Worm (Caenorhabditis elegans): ENCODE results near the gene T05C12.4.
A peak's percentile ranks its signal among the peaks of the same experiment; 100 is the strongest.

Gene T05C12.4

ce11 chrII:8160916-8161315 lies 19.3 kb downstream of the T05C12.4 start:
- TF ChIP-seq nhr-28 (tag; optimal IDR thresholded peaks at IDR 0.05) = no peak
- TF ChIP-seq aha-1 (tag) = peak; percentile 9
- no peak for TF ChIP-seq lir-3 (tag; optimal IDR thresholded peaks at IDR 0.05)
- TF ChIP-seq unc-62 (GFP tag; optimal IDR thresholded peaks at IDR 0.05 in 1 of 2) = peak in 1 of 2 experiments; percentile 90
- no peak for TF ChIP-seq unc-62 (tag; optimal IDR thresholded peaks at IDR 0.05)
- no peak for TF ChIP-seq ceh-44 (GFP tag; IDR thresholded peaks at IDR 0.05)
- no peak for TF ChIP-seq ceh-28 (tag; optimal IDR thresholded peaks at IDR 0.05)
- no peak for TF ChIP-seq F10B5.3 (tag; optimal IDR thresholded peaks at IDR 0.05)
- no peak for TF ChIP-seq mep-1 (tag; optimal IDR thresholded peaks at IDR 0.05)

- TF ChIP-seq duxl-1 (tag; optimal IDR thresholded peaks at IDR 0.05; ENCODE audit: poor library complexity) = peak; percentile 60
- no peak for TF ChIP-seq D1046.2 (GFP tag; IDR thresholded peaks at IDR 0.05)
- TF ChIP-seq ceh-20 (GFP tag; IDR thresholded peaks at IDR 0.05) = no peak
- TF ChIP-seq ceh-82 (tag; optimal IDR thresholded peaks at IDR 0.05) = no peak
- peak; percentile 46 for TF ChIP-seq nhr-6 (tag; optimal IDR thresholded peaks at IDR 0.05)
- TF ChIP-seq dpl-1 (GFP tag; optimal IDR thresholded peaks at IDR 0.05) = peak; percentile 89
- TF ChIP-seq nhr-28 (tag; optimal IDR thresholded peaks at IDR 0.05) = peak; percentile 20
- no peak for TF ChIP-seq ZK337.2 (GFP tag; IDR thresholded peaks at IDR 0.05)
- TF ChIP-seq nhr-76 (tag; optimal IDR thresholded peaks at IDR 0.05) = no peak
- TF ChIP-seq T20F7.1 (GFP tag; optimal IDR thresholded peaks at IDR 0.05) = peak; percentile 72
- TF ChIP-seq hif-1 (tag; optimal IDR thresholded peaks at IDR 0.05) = no peak
- no peak for TF ChIP-seq lir-3 (tag; optimal IDR thresholded peaks at IDR 0.05)
- peak; percentile 37 for TF ChIP-seq hlh-11 (tag; optimal IDR thresholded peaks at IDR 0.05)
- no peak for TF ChIP-seq hmg-1.1 (GFP tag; IDR thresholded peaks at IDR 0.05)
- peak; percentile 1 for TF ChIP-seq unc-130 (GFP tag; optimal IDR thresholded peaks at IDR 0.05)
- peak; percentile 66 for TF ChIP-seq mes-2 (tag; optimal IDR thresholded peaks at IDR 0.05; ENCODE audit: poor library complexity, severe bottlenecking)
- no peak for TF ChIP-seq lin-13 (GFP tag; optimal IDR thresholded peaks at IDR 0.05)
- TF ChIP-seq lsy-2 (tag; optimal IDR thresholded peaks at IDR 0.05) = peak in 1 of 2 experiments; percentile 91
- TF ChIP-seq dve-1 (tag; optimal IDR thresholded peaks at IDR 0.05; ENCODE audit: insufficient read depth) = peak; percentile 71
Measured at ce11 chrII:8157991-8158390, 22.2 kb downstream of the T05C12.4 start, which contains the start of gene pch-2. pch-2 (plus strand) TSS chrII:8158349.

- no peak for TF ChIP-seq D1046.2 (GFP tag; IDR thresholded peaks at IDR 0.05)
- TF ChIP-seq unc-39 (tag; optimal IDR thresholded peaks at IDR 0.05) = no peak
- TF ChIP-seq T20F7.1 (GFP tag; optimal IDR thresholded peaks at IDR 0.05) = no peak
- no peak for TF ChIP-seq jun-1 (tag; optimal IDR thresholded peaks at IDR 0.05)
Measured at ce11 chrII:8156845-8157373, 23.3 kb downstream of the T05C12.4 start, which contains the start of the genes tub-1 and tmem-138. tub-1 (minus strand) TSS chrII:8156945. tmem-138 (plus strand) TSS chrII:8157323.

DNA sequence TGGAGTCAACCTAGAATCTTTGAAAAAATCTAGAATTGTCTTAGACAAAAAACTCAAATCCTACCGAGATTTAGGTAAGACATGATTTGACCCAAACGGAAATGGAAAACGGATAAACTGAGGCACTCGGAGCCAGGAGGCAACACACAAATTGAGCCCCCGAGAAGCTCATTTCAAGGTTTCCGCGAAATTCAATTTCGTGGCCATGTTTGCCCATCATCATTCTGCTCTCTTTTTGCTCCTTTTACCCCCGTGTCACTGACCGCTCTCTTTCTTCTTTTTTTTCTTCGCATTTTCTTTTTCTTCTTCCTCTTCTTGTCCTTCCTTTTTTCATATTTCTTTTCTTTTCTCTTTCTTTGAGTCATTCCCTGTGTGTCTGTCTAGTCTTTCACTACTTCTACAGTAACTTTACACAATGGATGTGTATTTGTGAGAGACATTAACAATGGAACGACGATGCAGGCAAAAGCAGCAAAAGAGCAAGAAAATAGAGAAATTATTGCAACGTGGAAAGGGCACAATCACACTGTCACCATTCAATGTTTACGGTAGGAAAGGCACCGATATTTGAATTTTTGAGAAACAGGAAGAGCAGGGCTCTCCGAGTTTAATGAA lies 27.4 kb downstream of the T05C12.4 start:
- no peak for TF ChIP-seq pqm-1 (tag; optimal IDR thresholded peaks at IDR 0.05)
- peak in 1 of 2 experiments; percentile 56 for TF ChIP-seq lsy-2 (tag; optimal IDR thresholded peaks at IDR 0.05)
- peak; percentile 82 for TF ChIP-seq nhr-6 (tag; optimal IDR thresholded peaks at IDR 0.05)
- 0 out of 2 replicates have a peak, but pooled peaks have one; percentile 43 for TF ChIP-seq ctbp-1 (GFP tag; IDR thresholded peaks at IDR 0.05)
- TF ChIP-seq hlh-11 (tag; optimal IDR thresholded peaks at IDR 0.05) = peak; percentile 16
- peak; percentile 0 for TF ChIP-seq mes-2 (tag; optimal IDR thresholded peaks at IDR 0.05; ENCODE audit: poor library complexity, severe bottlenecking)
- TF ChIP-seq fkh-10 (GFP tag; optimal IDR thresholded peaks at IDR 0.05) = peak; percentile 63
- no peak for TF ChIP-seq hlh-30 (tag; optimal IDR thresholded peaks at IDR 0.05; ENCODE audit: insufficient read depth)
- TF ChIP-seq pha-4 (GFP tag; IDR thresholded peaks at IDR 0.05) = no peak
- peak; percentile 54 for TF ChIP-seq pha-4 (tag; optimal IDR thresholded peaks at IDR 0.05)
